Fruit fly (Drosophila melanogaster) whole organism, embryonic: ENCODE results near the gene Kdm5.
A peak's percentile ranks its signal among the peaks of the same experiment; 100 is the strongest.

Experiments used
- ATbp ChIP-seq: fragments of 200-800 bp; sonication (Bioruptor generic); optimal IDR thresholded peaks from 2 replicates; lab custom pipeline; 2017; ENCODE audit warnings: missing biosample characterization, mild to moderate bottlenecking, missing genetic modification characterization, missing genetic modification reagents
- Ada2b ChIP-seq: fragments of 200-800 bp; sonication (Bioruptor generic); IDR thresholded peaks from 2 replicates; pipeline ENCODE4 v1.3.6; 2022; ENCODE audit warnings: missing biosample characterization, missing genetic modification characterization
- Atf6 ChIP-seq: fragments of 200-800 bp; sonication (Bioruptor generic); IDR thresholded peaks from 2 replicates; pipeline ENCODE4 v1.3.6; 2022; ENCODE audit warnings: missing biosample characterization, missing genetic modification characterization
- CG10366 ChIP-seq: fragments of 200-800 bp; sonication (Bioruptor generic); IDR thresholded peaks from 2 replicates; pipeline ENCODE4 v1.3.6; 2022; ENCODE audit warnings: missing biosample characterization, missing genetic modification characterization
- CG11085 ChIP-seq: fragments of 200-800 bp; sonication (Bioruptor generic); IDR thresholded peaks from 2 replicates; pipeline ENCODE4 v1.3.6; 2022; ENCODE audit warnings: missing biosample characterization, missing genetic modification characterization
- CG12744 ChIP-seq: fragments of 200-800 bp; sonication (Bioruptor generic); optimal IDR thresholded peaks from 2 replicates; lab custom pipeline; 2016; ENCODE audit warnings: missing biosample characterization, missing genetic modification characterization
- CG14860 ChIP-seq: fragments of 200-800 bp; sonication (Bioruptor generic); IDR thresholded peaks from 3 replicates; pipeline ENCODE4 v1.3.6; 2022; ENCODE audit warnings: missing biosample characterization, missing genetic modification characterization; ENCODE audit not compliant: partially characterized antibody
- CG14965 ChIP-seq: fragments of 200-800 bp; sonication (Bioruptor generic); optimal IDR thresholded peaks from 2 replicates; lab custom pipeline; 2016; ENCODE audit warnings: missing biosample characterization, missing genetic modification characterization, borderline replicate concordance
- CG17912 ChIP-seq: fragments of 200-800 bp; sonication (Bioruptor generic); optimal IDR thresholded peaks from 2 replicates; lab custom pipeline; 2018; ENCODE audit warnings: missing biosample characterization, mild to moderate bottlenecking, missing genetic modification characterization
- CG18011 ChIP-seq: fragments of 200-800 bp; sonication (Bioruptor generic); optimal IDR thresholded peaks from 2 replicates; lab custom pipeline; 2017; ENCODE audit warnings: missing biosample characterization, missing genetic modification characterization, mild to moderate bottlenecking, moderate library complexity, missing genotype
- CG31441 ChIP-seq: fragments of 200-800 bp; sonication (Bioruptor generic); IDR thresholded peaks from 2 replicates; pipeline ENCODE4 v1.3.6; 2022; ENCODE audit warnings: missing biosample characterization, missing genetic modification characterization
- CG3281 ChIP-seq: fragments of 200-800 bp; sonication (Bioruptor generic); optimal IDR thresholded peaks from 3 replicates; lab custom pipeline; 2017; ENCODE audit warnings: missing biosample characterization, mild to moderate bottlenecking, missing genetic modification characterization
- CG34376 ChIP-seq: fragments of 200-800 bp; sonication (Bioruptor generic); optimal IDR thresholded peaks from 2 replicates; lab custom pipeline; 2018; ENCODE audit warnings: missing biosample characterization, mild to moderate bottlenecking, missing genetic modification characterization
- CG6175 ChIP-seq: fragments of 200-800 bp; sonication (Bioruptor generic); IDR thresholded peaks from 3 replicates; pipeline ENCODE4 v1.3.6; 2022; ENCODE audit warnings: missing biosample characterization, missing genetic modification characterization
- CG6254 ChIP-seq: fragments of 200-800 bp; sonication (Bioruptor generic); optimal IDR thresholded peaks from 3 replicates; lab custom pipeline; 2017; ENCODE audit warnings: mild to moderate bottlenecking, missing biosample characterization, missing genetic modification reagents, missing genetic modification characterization
- CG6813 ChIP-seq: fragments of 200-800 bp; sonication (Bioruptor generic); optimal IDR thresholded peaks from 2 replicates; lab custom pipeline; 2017; ENCODE audit warnings: missing biosample characterization, missing genetic modification characterization, mild to moderate bottlenecking, moderate library complexity, missing genetic modification reagents
- CG7745 ChIP-seq: fragments of 200-800 bp; sonication (Bioruptor generic); optimal IDR thresholded peaks from 2 replicates; lab custom pipeline; 2018; ENCODE audit warnings: missing biosample characterization, mild to moderate bottlenecking, missing genetic modification characterization, moderate library complexity
- CG8765 ChIP-seq: fragments of 200-800 bp; sonication (Bioruptor generic); IDR thresholded peaks from 2 replicates; pipeline ENCODE4 v1.3.6; 2022; ENCODE audit warnings: missing biosample characterization, missing genetic modification characterization
- CG8924 ChIP-seq: fragments of 200-800 bp; optimal IDR thresholded peaks from 3 replicates; lab custom pipeline; 2019; ENCODE audit warnings: missing biosample characterization, mild to moderate bottlenecking, missing genetic modification characterization, moderate library complexity
- CkIIα-i1 ChIP-seq: fragments of 200-800 bp; sonication (Bioruptor generic); IDR thresholded peaks from 2 replicates; pipeline ENCODE4 v1.3.6; 2022; ENCODE audit warnings: missing biosample characterization, missing genetic modification characterization
- E2f1 ChIP-seq: fragments of 200-800 bp; sonication (Bioruptor generic); IDR thresholded peaks from 2 replicates; pipeline ENCODE4 v1.3.6; 2022; ENCODE audit warnings: missing biosample characterization, missing genetic modification characterization
- Hr78 ChIP-seq, 2 experiments: fragments of 200-800 bp in 1 of 2; fragments of >200 bp in 1 of 2; sonication (Bioruptor generic) in 1 of 2; optimal IDR thresholded peaks; 2 replicates each; lab custom pipeline; 2017 to 2019; ENCODE audit warnings: missing biosample characterization in 2 of 2, missing genetic modification characterization in 2 of 2, mild to moderate bottlenecking in 1 of 2, moderate library complexity in 1 of 2
- Kr ChIP-seq: fragments of 200-800 bp; sonication (Bioruptor generic); optimal IDR thresholded peaks from 2 replicates; lab custom pipeline; 2017; ENCODE audit warnings: missing biosample characterization, mild to moderate bottlenecking, missing genetic modification characterization
- Mad ChIP-seq: fragments of 200-800 bp; sonication (Bioruptor generic); optimal IDR thresholded peaks from 2 replicates; lab custom pipeline; 2016; ENCODE audit warnings: missing biosample characterization, missing genetic modification characterization
- Mes4 ChIP-seq: fragments of 200-800 bp; sonication (Bioruptor generic); optimal IDR thresholded peaks from 2 replicates; lab custom pipeline; 2016; ENCODE audit warnings: missing biosample characterization, missing genetic modification characterization
- Opbp ChIP-seq: fragments of 200-800 bp; sonication (Bioruptor generic); IDR thresholded peaks from 3 replicates; pipeline ENCODE4 v1.3.6; 2022; ENCODE audit warnings: missing biosample characterization, missing genetic modification characterization; ENCODE audit not compliant: partially characterized antibody
- Ptx1 ChIP-seq: fragments of 200-800 bp; sonication (Bioruptor generic); IDR thresholded peaks from 2 replicates; pipeline ENCODE4 v1.3.6; 2022; ENCODE audit warnings: missing biosample characterization, missing genetic modification characterization
- Scr ChIP-seq: fragments of 200-800 bp; sonication (Bioruptor generic); IDR thresholded peaks from 2 replicates; pipeline ENCODE4 v1.3.6; 2022; ENCODE audit warnings: missing biosample characterization, missing genetic modification characterization; ENCODE audit not compliant: partially characterized antibody
- Sox100B ChIP-seq: fragments of 200-800 bp; sonication (Bioruptor generic); optimal IDR thresholded peaks from 3 replicates; lab custom pipeline; 2018; ENCODE audit warnings: missing biosample characterization, mild to moderate bottlenecking, missing genetic modification characterization
- Stat92E ChIP-seq, 3 experiments: fragments of >200 bp in 2 of 3; fragments of 200-800 bp in 1 of 3; sonication (Bioruptor generic) in 1 of 3; optimal IDR thresholded peaks; 2 replicates each; lab custom pipeline; 2017 to 2019; ENCODE audit warnings: missing biosample characterization in 3 of 3, missing genetic modification characterization in 3 of 3, mild to moderate bottlenecking in 1 of 3, moderate library complexity in 1 of 3
- corto ChIP-seq: fragments of 200-800 bp; sonication (Bioruptor generic); optimal IDR thresholded peaks from 2 replicates; lab custom pipeline; 2016; ENCODE audit warnings: missing biosample characterization, mild to moderate bottlenecking, missing genetic modification characterization, moderate library complexity
- danr ChIP-seq: fragments of 200-800 bp; sonication (Bioruptor generic); IDR thresholded peaks from 2 replicates; pipeline ENCODE4 v1.3.6; 2022; ENCODE audit warnings: missing biosample characterization, missing genetic modification characterization
- eyg ChIP-seq: fragments of 200-800 bp; sonication (Bioruptor generic); optimal IDR thresholded peaks from 3 replicates; lab custom pipeline; 2016; ENCODE audit warnings: missing biosample characterization, missing genetic modification characterization
- fd3F ChIP-seq: fragments of 200-800 bp; sonication (Bioruptor generic); optimal IDR thresholded peaks from 2 replicates; lab custom pipeline; 2018; ENCODE audit warnings: missing biosample characterization, mild to moderate bottlenecking, missing genetic modification characterization, moderate library complexity
- hbn ChIP-seq: fragments of 200-800 bp; sonication (Bioruptor generic); IDR thresholded peaks from 2 replicates; pipeline ENCODE4 v1.3.6; 2022; ENCODE audit warnings: missing biosample characterization, missing genetic modification characterization; ENCODE audit not compliant: partially characterized antibody
- insv ChIP-seq, 2 experiments: fragments of 200-800 bp; sonication (Bioruptor generic); optimal IDR thresholded peaks; 3 replicates each; lab custom pipeline; 2016 to 2018; ENCODE audit warnings: missing biosample characterization in 2 of 2, missing genetic modification characterization in 2 of 2
- jumu ChIP-seq: fragments of 200-800 bp; sonication (Bioruptor generic); optimal IDR thresholded peaks from 3 replicates; lab custom pipeline; 2016; ENCODE audit warnings: missing biosample characterization, missing genetic modification characterization
- klu ChIP-seq: fragments of 200-800 bp; sonication (Bioruptor generic); IDR thresholded peaks from 2 replicates; pipeline ENCODE4 v1.3.6; 2022; ENCODE audit warnings: missing biosample characterization, missing genetic modification characterization
- lmd ChIP-seq: fragments of 200-800 bp; sonication (Bioruptor generic); IDR thresholded peaks from 2 replicates; pipeline ENCODE4 v1.3.6; 2022; ENCODE audit warnings: missing biosample characterization, missing genetic modification characterization
- mld ChIP-seq: fragments of 200-800 bp; sonication (Bioruptor generic); IDR thresholded peaks from 3 replicates; pipeline ENCODE4 v1.3.6; 2022; ENCODE audit warnings: missing biosample characterization, missing genetic modification characterization; ENCODE audit not compliant: partially characterized antibody
- pb ChIP-seq: fragments of 200-800 bp; sonication (Bioruptor generic); optimal IDR thresholded peaks from 3 replicates; lab custom pipeline; 2016; ENCODE audit warnings: missing biosample characterization, missing genetic modification characterization
- peb ChIP-seq: fragments of 200-800 bp; sonication (Bioruptor generic); IDR thresholded peaks from 2 replicates; pipeline ENCODE4 v1.3.6; 2022; ENCODE audit warnings: missing biosample characterization, missing genetic modification characterization
- pita ChIP-seq: fragments of 200-800 bp; sonication (Bioruptor generic); optimal IDR thresholded peaks from 2 replicates; lab custom pipeline; 2017; ENCODE audit warnings: missing biosample characterization, mild to moderate bottlenecking, missing genetic modification characterization
- pnt ChIP-seq: fragments of 200-800 bp; sonication (Bioruptor generic); optimal IDR thresholded peaks from 3 replicates; lab custom pipeline; 2016; ENCODE audit warnings: missing biosample characterization, missing genetic modification characterization
- sim ChIP-seq: fragments of 200-800 bp; sonication (Bioruptor generic); IDR thresholded peaks from 2 replicates; pipeline ENCODE4 v1.3.6; 2022; ENCODE audit warnings: missing biosample characterization, missing genetic modification characterization
- sisA ChIP-seq: fragments of 200-800 bp; sonication (Bioruptor generic); IDR thresholded peaks from 2 replicates; pipeline ENCODE4 v1.3.6; 2022; ENCODE audit warnings: missing biosample characterization, missing genetic modification characterization
- sob ChIP-seq: fragments of 200-800 bp; sonication (Bioruptor generic); IDR thresholded peaks from 2 replicates; pipeline ENCODE4 v1.3.6; 2022; ENCODE audit warnings: missing biosample characterization, missing genetic modification characterization
- ssp ChIP-seq: fragments of 200-800 bp; sonication (Bioruptor generic); IDR thresholded peaks from 2 replicates; pipeline ENCODE4 v1.3.6; 2022; ENCODE audit warnings: missing biosample characterization, missing genetic modification characterization
- tna ChIP-seq: fragments of 200-800 bp; sonication (Bioruptor generic); IDR thresholded peaks from 2 replicates; pipeline ENCODE4 v1.3.6; 2022; ENCODE audit warnings: missing biosample characterization, missing genetic modification characterization; ENCODE audit not compliant: partially characterized antibody
- zen2 ChIP-seq: fragments of 200-800 bp; sonication (Bioruptor generic); IDR thresholded peaks from 3 replicates; pipeline ENCODE4 v1.3.6; 2022; ENCODE audit warnings: missing biosample characterization, missing genetic modification characterization; ENCODE audit not compliant: partially characterized antibody

The Kdm5 gene

dm6 chr2L:6037830-6038229, 38.5 kb upstream of the Kdm5 start, which contains the start of the genes CG9117 and CG31643 (continued):
- TF ChIP-seq hbn (GFP tag; lab: Robert Waterston, UW) (peak; percentile 34; the same call in 1 of the 2 replicates), ATbp (GFP tag; lab: Kevin White, UChicago) (no peak), Mad (GFP tag; lab: Kevin White, UChicago) (peak; percentile 27), Scr (GFP tag; lab: Robert Waterston, UW) (peak; percentile 21; the same call in 1 of the 2 replicates), CG3281 (GFP tag; lab: Kevin White, UChicago) (no peak), Ptx1 (GFP tag; lab: Robert Waterston, UW) (no peak), zen2 (no peak), mld (no peak), pnt (GFP tag; lab: Kevin White, UChicago) (peak; percentile 39), Hr78 (GFP tag; optimal IDR thresholded peaks at IDR 0.05; lab: Kevin White, UChicago) (no peak), CG6254 (GFP tag; lab: Kevin White, UChicago) (no peak), Atf6 (GFP tag; lab: Robert Waterston, UW) (peak; percentile 52; the same call in 1 of the 2 replicates), E2f1 (no peak), CG11085 (GFP tag; lab: Robert Waterston, UW) (no peak), fd3F (peak; percentile 34), CG7745 (no peak), CG10366 (GFP tag; lab: Robert Waterston, UW) (peak; percentile 35), CG34376 (GFP tag; lab: Kevin White, UChicago) (peak; percentile 59), CG17912 (GFP tag; lab: Kevin White, UChicago) (peak; percentile 12), CkIIα-i1 (GFP tag; lab: Robert Waterston, UW) (no peak), jumu (GFP tag; lab: Kevin White, UChicago) (peak; percentile 60), Stat92E (GFP tag; optimal IDR thresholded peaks at IDR 0.05; lab: Kevin White, UChicago) (no peak), insv (GFP tag; optimal IDR thresholded peaks at IDR 0.05; lab: Kevin White, UChicago) (no peak), Kr (GFP tag; lab: Kevin White, UChicago) (no peak), CG14965 (GFP tag; lab: Kevin White, UChicago) (no peak), ssp (no peak), Mes4 (GFP tag; lab: Kevin White, UChicago) (peak; percentile 30), sim (GFP tag; lab: Robert Waterston, UW) (no peak), eyg (GFP tag; lab: Kevin White, UChicago) (peak; percentile 42), Sox100B (GFP tag; lab: Kevin White, UChicago) (no peak), sob (GFP tag; lab: Robert Waterston, UW) (peak; percentile 58; the same call in 1 of the 2 replicates), CG6813 (GFP tag; lab: Kevin White, UChicago) (no peak), klu (no peak), tna (GFP tag; lab: Robert Waterston, UW) (no peak), pb (no peak), lmd (GFP tag; lab: Robert Waterston, UW) (peak; percentile 25; the same call in 1 of the 2 replicates), CG18011 (GFP tag; lab: Kevin White, UChicago) (no peak), CG8765 (GFP tag; lab: Robert Waterston, UW) (no peak), CG6175 (GFP tag; lab: Robert Waterston, UW) (no peak), CG8924 (peak; percentile 53), Ada2b (GFP tag; lab: Robert Waterston, UW) (0 out of 2 replicates have a peak, but pooled peaks have one; percentile 22), corto (GFP tag; lab: Kevin White, UChicago) (no peak), CG31441 (no peak), CG14860 (no peak), CG12744 (GFP tag; lab: Kevin White, UChicago) (peak; percentile 53), danr (GFP tag; lab: Robert Waterston, UW) (no peak), Opbp (GFP tag; lab: Robert Waterston, UW) (no peak), peb (GFP tag; lab: Robert Waterston, UW) (no peak), sisA (GFP tag; lab: Robert Waterston, UW) (peak; percentile 25; the same call in 1 of the 2 replicates), pita (GFP tag; lab: Kevin White, UChicago) (no peak)
